Fruit fly (Drosophila melanogaster) whole organism, embryonic: ENCODE data around the gene CG8526.
A peak's percentile ranks its signal among the peaks of the same experiment; 100 is the strongest.

Experiments
- Atf3 ChIP-seq: fragments of 200-800 bp; sonication (Bioruptor generic); optimal IDR thresholded peaks from 3 replicates; lab custom pipeline; 2016; ENCODE audit warnings: missing biosample characterization, missing genetic modification characterization
- Blimp-1 ChIP-seq: fragments of 200-800 bp; sonication (Bioruptor generic); optimal IDR thresholded peaks from 3 replicates; lab custom pipeline; 2018; ENCODE audit warnings: missing biosample characterization, missing genetic modification characterization, mild to moderate bottlenecking, moderate library complexity, missing genetic modification reagents
- CG10147 ChIP-seq: fragments of 200-800 bp; sonication (Bioruptor generic); optimal IDR thresholded peaks from 2 replicates; lab custom pipeline; 2019; ENCODE audit warnings: missing biosample characterization, mild to moderate bottlenecking, missing genetic modification characterization, moderate library complexity
- CG1024 ChIP-seq: fragments of 200-800 bp; sonication (Bioruptor generic); IDR thresholded peaks from 2 replicates; pipeline ENCODE4 v1.3.6; 2022; ENCODE audit warnings: missing biosample characterization, missing genetic modification characterization
- CG11695 ChIP-seq: fragments of 200-800 bp; sonication (Bioruptor generic); IDR thresholded peaks from 3 replicates; pipeline ENCODE4 v1.3.6; 2022; ENCODE audit warnings: missing biosample characterization, missing genetic modification characterization
- CG11723 ChIP-seq: fragments of 200-800 bp; sonication (Bioruptor generic); optimal IDR thresholded peaks from 2 replicates; lab custom pipeline; 2017; ENCODE audit warnings: missing biosample characterization, mild to moderate bottlenecking, missing genetic modification characterization
- CG13296 ChIP-seq: fragments of 200-800 bp; sonication (Bioruptor generic); optimal IDR thresholded peaks from 3 replicates; lab custom pipeline; 2018; ENCODE audit warnings: missing biosample characterization, mild to moderate bottlenecking, missing genetic modification characterization
- CG15601 ChIP-seq: fragments of 200-800 bp; sonication (Bioruptor generic); optimal IDR thresholded peaks from 3 replicates; lab custom pipeline; 2019; ENCODE audit warnings: missing biosample characterization, mild to moderate bottlenecking, missing genetic modification characterization, moderate library complexity
- CG1647 ChIP-seq: fragments of 200-800 bp; sonication (Bioruptor generic); optimal IDR thresholded peaks from 3 replicates; lab custom pipeline; 2016; ENCODE audit warnings: missing biosample characterization, missing genetic modification characterization
- CG17361 ChIP-seq: fragments of 200-800 bp; sonication (Bioruptor generic); IDR thresholded peaks from 3 replicates; pipeline ENCODE4 v1.3.6; 2022; ENCODE audit warnings: missing biosample characterization, missing genetic modification characterization
- CG18599 ChIP-seq: fragments of 200-800 bp; sonication (Bioruptor generic); optimal IDR thresholded peaks from 3 replicates; lab custom pipeline; 2017; ENCODE audit warnings: missing biosample characterization, missing genetic modification characterization, mild to moderate bottlenecking, moderate library complexity, missing genetic modification reagents
- CG2875 ChIP-seq: fragments of 200-800 bp; sonication (Bioruptor generic); optimal IDR thresholded peaks from 2 replicates; lab custom pipeline; 2017; ENCODE audit warnings: missing biosample characterization, mild to moderate bottlenecking, missing genetic modification characterization, missing genetic modification reagents
- CG3065 ChIP-seq: fragments of 200-800 bp; sonication (Bioruptor generic); optimal IDR thresholded peaks from 2 replicates; lab custom pipeline; 2016; ENCODE audit warnings: missing biosample characterization, missing genetic modification characterization
- CG34376 ChIP-seq: fragments of 200-800 bp; sonication (Bioruptor generic); optimal IDR thresholded peaks from 2 replicates; lab custom pipeline; 2018; ENCODE audit warnings: missing biosample characterization, mild to moderate bottlenecking, missing genetic modification characterization
- CG3847 ChIP-seq: fragments of 200-800 bp; sonication (Bioruptor generic); IDR thresholded peaks from 2 replicates; pipeline ENCODE4 v1.3.6; 2022; ENCODE audit warnings: missing biosample characterization, missing genetic modification characterization
- CG42726 ChIP-seq: fragments of 200-800 bp; sonication (Bioruptor generic); IDR thresholded peaks from 2 replicates; pipeline ENCODE4 v1.3.6; 2022; ENCODE audit warnings: missing biosample characterization, missing genetic modification characterization; ENCODE audit not compliant: partially characterized antibody
- CG4617 ChIP-seq: fragments of 200-800 bp; sonication (Bioruptor generic); optimal IDR thresholded peaks from 3 replicates; lab custom pipeline; 2016; ENCODE audit warnings: missing biosample characterization, missing genetic modification characterization, borderline replicate concordance
- Deaf1 ChIP-seq: fragments of 200-800 bp; optimal IDR thresholded peaks from 3 replicates; lab custom pipeline; 2019; ENCODE audit warnings: missing biosample characterization, mild to moderate bottlenecking, missing genetic modification characterization, moderate library complexity
- Dp ChIP-seq: fragments of 200-800 bp; sonication (Bioruptor generic); optimal IDR thresholded peaks from 2 replicates; lab custom pipeline; 2018; ENCODE audit warnings: missing biosample characterization, mild to moderate bottlenecking, missing genetic modification characterization, moderate library complexity
- ERR ChIP-seq: fragments of 200-800 bp; sonication (Bioruptor generic); optimal IDR thresholded peaks from 2 replicates; lab custom pipeline; 2016; ENCODE audit warnings: missing biosample characterization, missing genetic modification characterization
- HmgZ ChIP-seq: fragments of 200-800 bp; sonication (Bioruptor generic); optimal IDR thresholded peaks from 2 replicates; lab custom pipeline; 2018; ENCODE audit warnings: missing biosample characterization, mild to moderate bottlenecking, missing genetic modification characterization
- Med ChIP-seq: fragments of 200-800 bp; sonication (Bioruptor generic); peaks from one replicate; lab custom pipeline; 2016; ENCODE audit warnings: missing biosample characterization, missing genetic modification characterization, mild to moderate bottlenecking, inconsistent platforms, moderate library complexity
- Mrtf ChIP-seq: fragments of 200-800 bp; sonication (Bioruptor generic); IDR thresholded peaks from 3 replicates; pipeline ENCODE4 v1.3.6; 2022; ENCODE audit warnings: missing biosample characterization, missing genetic modification characterization
- NK7.1 ChIP-seq: fragments of 200-800 bp; sonication (Bioruptor generic); optimal IDR thresholded peaks from 3 replicates; lab custom pipeline; 2016; ENCODE audit warnings: missing biosample characterization, missing genetic modification characterization
- Nf-YC ChIP-seq: fragments of 200-800 bp; optimal IDR thresholded peaks from 3 replicates; lab custom pipeline; 2019; ENCODE audit warnings: missing biosample characterization, mild to moderate bottlenecking, missing genetic modification characterization, moderate library complexity
- NfI ChIP-seq: fragments of 200-800 bp; sonication (Bioruptor generic); optimal IDR thresholded peaks from 3 replicates; lab custom pipeline; 2018; ENCODE audit warnings: missing biosample characterization, mild to moderate bottlenecking, missing genetic modification characterization, moderate library complexity
- Oli ChIP-seq: fragments of 200-800 bp; sonication (Bioruptor generic); optimal IDR thresholded peaks from 2 replicates; lab custom pipeline; 2018; ENCODE audit warnings: missing biosample characterization, mild to moderate bottlenecking, missing genetic modification characterization, moderate library complexity
- Ptx1 ChIP-seq: fragments of 200-800 bp; sonication (Bioruptor generic); IDR thresholded peaks from 2 replicates; pipeline ENCODE4 v1.3.6; 2022; ENCODE audit warnings: missing biosample characterization, missing genetic modification characterization
- YL-1 ChIP-seq: fragments of 200-800 bp; sonication (Bioruptor generic); optimal IDR thresholded peaks from 3 replicates; lab custom pipeline; 2017; ENCODE audit warnings: missing biosample characterization, mild to moderate bottlenecking, missing genetic modification characterization
- ap ChIP-seq: fragments of 200-800 bp; sonication (Bioruptor generic); IDR thresholded peaks from 2 replicates; pipeline ENCODE4 v1.3.6; 2022; ENCODE audit warnings: missing biosample characterization, missing genetic modification characterization
- bsh ChIP-seq, 2 experiments: fragments of 200-800 bp; sonication (Bioruptor generic); optimal IDR thresholded peaks; 2 replicates each; lab custom pipeline; 2017 to 2018; ENCODE audit warnings: mild to moderate bottlenecking in 2 of 2, missing biosample characterization in 2 of 2, missing genetic modification characterization in 2 of 2, moderate library complexity in 1 of 2
- cad ChIP-seq: fragments of >200 bp; optimal IDR thresholded peaks from 2 replicates; lab custom pipeline; 2017; ENCODE audit warnings: missing biosample characterization, missing genetic modification characterization
- cato ChIP-seq: fragments of 200-800 bp; sonication (Bioruptor generic); optimal IDR thresholded peaks from 2 replicates; lab custom pipeline; 2016; ENCODE audit warnings: missing biosample characterization, missing genetic modification characterization, borderline replicate concordance
- dimm ChIP-seq: fragments of 200-800 bp; sonication (Bioruptor generic); IDR thresholded peaks from 2 replicates; pipeline ENCODE4 v1.3.6; 2022; ENCODE audit warnings: missing biosample characterization, missing genetic modification characterization
- dmrt99B ChIP-seq: fragments of 200-800 bp; sonication (Bioruptor generic); optimal IDR thresholded peaks from 2 replicates; lab custom pipeline; 2018; ENCODE audit warnings: missing biosample characterization, mild to moderate bottlenecking, missing genetic modification characterization, moderate library complexity
- dpn ChIP-seq, 2 experiments: fragments of 200-800 bp; sonication (Bioruptor generic); optimal IDR thresholded peaks; 3 replicates each; lab custom pipeline; 2016; ENCODE audit warnings: missing biosample characterization in 2 of 2, missing genetic modification characterization in 2 of 2
- exex ChIP-seq: fragments of 200-800 bp; sonication (Bioruptor generic); optimal IDR thresholded peaks from 4 replicates; lab custom pipeline; 2018; ENCODE audit warnings: missing biosample characterization, mild to moderate bottlenecking, missing genetic modification characterization, moderate library complexity
- ftz-f1 ChIP-seq: fragments of 200-800 bp; sonication (Bioruptor generic); optimal IDR thresholded peaks from 2 replicates; lab custom pipeline; 2016; ENCODE audit warnings: missing biosample characterization, missing genetic modification characterization
- kay ChIP-seq: fragments of 200-800 bp; sonication (Bioruptor generic); optimal IDR thresholded peaks from 2 replicates; lab custom pipeline; 2016; ENCODE audit warnings: missing biosample characterization, missing genetic modification characterization
- lab ChIP-seq: fragments of 200-800 bp; sonication (Bioruptor generic); optimal IDR thresholded peaks from 3 replicates; lab custom pipeline; 2017; ENCODE audit warnings: missing biosample characterization, missing genetic modification characterization, mild to moderate bottlenecking, moderate library complexity, missing genetic modification reagents
- mld ChIP-seq: fragments of 200-800 bp; sonication (Bioruptor generic); IDR thresholded peaks from 3 replicates; pipeline ENCODE4 v1.3.6; 2022; ENCODE audit warnings: missing biosample characterization, missing genetic modification characterization; ENCODE audit not compliant: partially characterized antibody
- nau ChIP-seq: fragments of 200-800 bp; sonication (Bioruptor generic); optimal IDR thresholded peaks from 3 replicates; lab custom pipeline; 2017; ENCODE audit warnings: missing biosample characterization, mild to moderate bottlenecking, missing genetic modification characterization, missing genetic modification reagents
- run ChIP-seq: fragments of 200-800 bp; sonication (Bioruptor generic); optimal IDR thresholded peaks from 3 replicates; lab custom pipeline; 2018; ENCODE audit warnings: missing biosample characterization, mild to moderate bottlenecking, missing genetic modification characterization
- stc ChIP-seq: fragments of 200-800 bp; sonication (Bioruptor generic); IDR thresholded peaks from 2 replicates; pipeline ENCODE4 v1.3.6; 2022; ENCODE audit warnings: missing biosample characterization, missing genetic modification characterization
- stwl ChIP-seq: fragments of 200-800 bp; sonication (Bioruptor generic); optimal IDR thresholded peaks from 3 replicates; lab custom pipeline; 2018; ENCODE audit warnings: missing biosample characterization, mild to moderate bottlenecking, missing genetic modification characterization, moderate library complexity
- tap ChIP-seq: fragments of 200-800 bp; optimal IDR thresholded peaks from 3 replicates; lab custom pipeline; 2019; ENCODE audit warnings: missing biosample characterization, mild to moderate bottlenecking, missing genetic modification characterization, moderate library complexity
- tgo ChIP-seq: fragments of 200-800 bp; sonication (Bioruptor generic); IDR thresholded peaks from 3 replicates; pipeline ENCODE4 v1.3.6; 2022; ENCODE audit warnings: missing biosample characterization, missing genetic modification characterization
- tup ChIP-seq: fragments of 200-800 bp; sonication (Bioruptor generic); optimal IDR thresholded peaks from 2 replicates; lab custom pipeline; 2016; ENCODE audit warnings: missing biosample characterization, mild to moderate bottlenecking, missing genetic modification characterization, moderate library complexity
- vnd ChIP-seq: fragments of 200-800 bp; sonication (Bioruptor generic); IDR thresholded peaks from 3 replicates; pipeline ENCODE4 v1.3.6; 2022; ENCODE audit warnings: missing biosample characterization, missing genetic modification characterization; ENCODE audit not compliant: partially characterized antibody

CG8526 gene

dm6 chr3R:9774147-9774546 is 26.9 kb upstream of the CG8526 start, which contains the start of gene Whamy (continued):
- TF ChIP-seq CG15601 (tag; lab: Kevin White, UChicago) (no peak), dpn (GFP tag; optimal IDR thresholded peaks at IDR 0.05; lab: Kevin White, UChicago) (no peak), lab (peak; percentile 66), Dp (GFP tag; lab: Kevin White, UChicago) (no peak), Deaf1 (peak; percentile 82), CG34376 (GFP tag; lab: Kevin White, UChicago) (peak; percentile 76), HmgZ (tag; lab: Kevin White, UChicago) (peak; percentile 21), CG10147 (GFP tag; lab: Kevin White, UChicago) (no peak), ftz-f1 (GFP tag; lab: Kevin White, UChicago) (peak; percentile 49), exex (tag; lab: Kevin White, UChicago) (peak; percentile 74), Med (GFP tag; lab: Kevin White, UChicago) (peak; percentile 70), kay (GFP tag; lab: Kevin White, UChicago) (peak; percentile 44), CG13296 (peak; percentile 5), CG18599 (peak; percentile 36), ERR (no peak), CG42726 (GFP tag; lab: Robert Waterston, UW) (no peak)

- TF ChIP-seq nau (GFP tag; lab: Kevin White, UChicago) (no peak), CG11695 (GFP tag; lab: Robert Waterston, UW) (no peak), Ptx1 (GFP tag; lab: Robert Waterston, UW) (no peak), YL-1 (GFP tag; lab: Kevin White, UChicago) (no peak), CG1647 (GFP tag; lab: Kevin White, UChicago) (no peak), NfI (GFP tag; lab: Kevin White, UChicago) (no peak), ap (GFP tag; lab: Robert Waterston, UW) (no peak), dmrt99B (no peak), tap (tag; lab: Kevin White, UChicago) (no peak), CG1024 (GFP tag; lab: Robert Waterston, UW) (no peak), tup (GFP tag; lab: Kevin White, UChicago) (no peak), vnd (GFP tag; lab: Robert Waterston, UW) (no peak), Atf3 (GFP tag; lab: Kevin White, UChicago) (no peak), CG3847 (GFP tag; lab: Robert Waterston, UW) (no peak), CG17361 (GFP tag; lab: Robert Waterston, UW) (no peak), mld (no peak), tgo (GFP tag; lab: Robert Waterston, UW) (no peak), CG11723 (GFP tag; lab: Kevin White, UChicago) (no peak)
- TF ChIP-seq, all 482 proteins: peak for 0
These were observed 26.3 kb upstream of the CG8526 start, which contains the start of gene topi for dm6 chr3R:9774821-9775220. Gene topi (plus strand): TSS chr3R:9775121.

- peak; percentile 12 for TF ChIP-seq Oli
- peak; percentile 71 for TF ChIP-seq stc
- TF ChIP-seq cato (GFP tag; lab: Kevin White, UChicago) = peak; percentile 38
- peak; percentile 43 for TF ChIP-seq CG2875 (GFP tag; lab: Kevin White, UChicago)
- peak; percentile 46 to 49 for TF ChIP-seq bsh (GFP tag; optimal IDR thresholded peaks at IDR 0.05; lab: Kevin White, UChicago)
- TF ChIP-seq Mrtf (GFP tag; lab: Robert Waterston, UW) = peak; percentile 71
- peak; percentile 73 for TF ChIP-seq stwl (tag; lab: Kevin White, UChicago)
- no peak for TF ChIP-seq cad (GFP tag; lab: Kevin White, UChicago)
- peak; percentile 75 for TF ChIP-seq CG4617 (GFP tag; lab: Kevin White, UChicago)
- peak; percentile 65 for TF ChIP-seq NK7.1 (GFP tag; lab: Kevin White, UChicago)
- TF ChIP-seq CG3065 (GFP tag; lab: Kevin White, UChicago) = peak; percentile 29
- TF ChIP-seq run = peak; percentile 49
- peak; percentile 68 for TF ChIP-seq Nf-YC
- TF ChIP-seq dimm (GFP tag; lab: Robert Waterston, UW) = no peak
- TF ChIP-seq Blimp-1 (GFP tag; lab: Kevin White, UChicago) = peak; percentile 60
These were observed 23.1 kb upstream of the CG8526 start, which contains the start of gene RpS29 for dm6 chr3R:9777941-9778360. Gene RpS29 (plus strand): TSS chr3R:9778042.
